Worm (Caenorhabditis elegans) whole organism, young adult: ENCODE results near the gene Y56A3A.6.

ENCODE experiments used
- B0035.1 ChIP-seq: sonication (generic microtip); optimal IDR thresholded peaks from 2 replicates; lab custom pipeline; 2016; ENCODE audit warnings: missing genetic modification characterization, mild to moderate bottlenecking, missing compliant biosample characterization, missing genotype, missing genetic modification reagents
- B0336.3 ChIP-seq: fragments of 200-800 bp; sonication (Bioruptor generic); IDR thresholded peaks from 2 replicates; pipeline ENCODE4 v1.3.6; 2022; ENCODE audit warnings: missing genetic modification characterization, missing compliant biosample characterization
- F10E7.11 ChIP-seq: sonication (generic microtip); optimal IDR thresholded peaks from 2 replicates; lab custom pipeline; 2017; ENCODE audit warnings: mild to moderate bottlenecking, missing genetic modification characterization, moderate library complexity, missing compliant biosample characterization
- F22D6.2 ChIP-seq: sonication (generic microtip); optimal IDR thresholded peaks from 2 replicates; lab custom pipeline; 2016; ENCODE audit warnings: mild to moderate bottlenecking, missing genetic modification characterization, missing compliant biosample characterization
- F23B12.7 ChIP-seq: sonication (generic microtip); optimal IDR thresholded peaks from 2 replicates; lab custom pipeline; 2017; ENCODE audit warnings: missing genetic modification characterization, mild to moderate bottlenecking, missing compliant biosample characterization, antibody characterized with exemption, moderate library complexity; ENCODE audit not compliant: insufficient read depth
- F49E8.2 ChIP-seq: sonication (generic microtip); optimal IDR thresholded peaks from 3 replicates; lab custom pipeline; 2017; ENCODE audit warnings: missing genetic modification characterization, mild to moderate bottlenecking, missing compliant biosample characterization, antibody characterized with exemption, moderate library complexity; ENCODE audit not compliant: insufficient read depth
- F52B5.7 ChIP-seq: sonication (generic microtip); optimal IDR thresholded peaks from 2 replicates; lab custom pipeline; 2016; ENCODE audit warnings: mild to moderate bottlenecking, missing genetic modification characterization, missing compliant biosample characterization
- K12H6.12 ChIP-seq: fragments of 200-800 bp; sonication (Bioruptor generic); optimal IDR thresholded peaks from 2 replicates; lab custom pipeline; 2018; ENCODE audit warnings: mild to moderate bottlenecking, missing genetic modification characterization, missing compliant biosample characterization
- T26A5.8 ChIP-seq: sonication (generic microtip); optimal IDR thresholded peaks from 2 replicates; lab custom pipeline; 2016; ENCODE audit warnings: missing genetic modification characterization, missing compliant biosample characterization
- akir-1 ChIP-seq: fragments of 200-800 bp; sonication (Bioruptor generic); optimal IDR thresholded peaks from 2 replicates; lab custom pipeline; 2018; ENCODE audit warnings: mild to moderate bottlenecking, missing genetic modification characterization, moderate library complexity, missing compliant biosample characterization
- athp-1 ChIP-seq: sonication (generic microtip); optimal IDR thresholded peaks from 2 replicates; lab custom pipeline; 2017; ENCODE audit warnings: mild to moderate bottlenecking, missing genetic modification characterization, missing compliant biosample characterization
- attf-3 ChIP-seq: fragments of 200-800 bp; sonication (Bioruptor generic); conservative IDR thresholded peaks from 2 replicates; pipeline ENCODE4 v1.3.6; 2022; ENCODE audit warnings: missing genetic modification reagents, missing genetic modification characterization, missing compliant biosample characterization
- attf-5 ChIP-seq: fragments of 200-800 bp; sonication (Bioruptor generic); optimal IDR thresholded peaks from 2 replicates; lab custom pipeline; 2018; ENCODE audit warnings: mild to moderate bottlenecking, missing genetic modification characterization, missing compliant biosample characterization
- ceh-100 ChIP-seq: fragments of 200-800 bp; sonication (Bioruptor generic); IDR thresholded peaks from 2 replicates; pipeline ENCODE4 v1.3.6; 2022; ENCODE audit warnings: missing genetic modification reagents, missing genetic modification characterization, missing compliant biosample characterization
- ceh-27 ChIP-seq: fragments of 200-800 bp; sonication (Bioruptor generic); optimal IDR thresholded peaks from 2 replicates; lab custom pipeline; 2018; ENCODE audit warnings: mild to moderate bottlenecking, missing genetic modification characterization, moderate library complexity, missing compliant biosample characterization
- egrh-3 ChIP-seq: fragments of 200-800 bp; sonication (Bioruptor generic); IDR thresholded peaks from 2 replicates; pipeline ENCODE4 v1.3.6; 2022; ENCODE audit warnings: missing genetic modification reagents, missing genetic modification characterization, missing compliant biosample characterization
- ets-4 ChIP-seq: fragments of 200-800 bp; sonication (Bioruptor generic); optimal IDR thresholded peaks from 2 replicates; lab custom pipeline; 2018; ENCODE audit warnings: mild to moderate bottlenecking, missing genetic modification characterization, missing compliant biosample characterization
- him-1 ChIP-seq: sonication (generic microtip); optimal IDR thresholded peaks from 2 replicates; lab custom pipeline; 2016; ENCODE audit warnings: missing genotype, missing genetic modification reagents, missing genetic modification characterization, missing compliant biosample characterization
- hmg-20 ChIP-seq: fragments of 200-800 bp; sonication (Bioruptor generic); IDR thresholded peaks from 2 replicates; pipeline ENCODE4 v1.3.6; 2022; ENCODE audit warnings: missing genetic modification reagents, missing genetic modification characterization, missing compliant biosample characterization
- lin-26 ChIP-seq: fragments of 200-800 bp; sonication (Bioruptor generic); IDR thresholded peaks from 2 replicates; pipeline ENCODE4 v1.3.6; 2022; ENCODE audit warnings: missing genetic modification reagents, missing genetic modification characterization, missing compliant biosample characterization
- lin-40 ChIP-seq: sonication (generic microtip); optimal IDR thresholded peaks from 2 replicates; lab custom pipeline; 2016; ENCODE audit warnings: missing genetic modification characterization, mild to moderate bottlenecking, missing compliant biosample characterization, missing genotype, missing genetic modification reagents
- madf-3 ChIP-seq: fragments of 200-800 bp; sonication (Bioruptor generic); IDR thresholded peaks from 2 replicates; pipeline ENCODE4 v1.3.6; 2022; ENCODE audit warnings: missing genetic modification reagents, missing genetic modification characterization, missing compliant biosample characterization
- madf-8 ChIP-seq: fragments of 200-800 bp; sonication (Bioruptor generic); conservative IDR thresholded peaks from 2 replicates; pipeline ENCODE4 v1.3.6; 2022; ENCODE audit warnings: missing genetic modification reagents, missing genetic modification characterization, missing compliant biosample characterization
- mel-28 ChIP-seq: sonication (generic microtip); optimal IDR thresholded peaks from 2 replicates; lab custom pipeline; 2016; ENCODE audit warnings: borderline replicate concordance, mild to moderate bottlenecking, missing genetic modification characterization, missing compliant biosample characterization
- mxl-1 ChIP-seq: sonication (generic microtip); optimal IDR thresholded peaks from 2 replicates; lab custom pipeline; 2016; ENCODE audit warnings: missing genetic modification characterization, missing compliant biosample characterization
- nfyb-1 ChIP-seq: fragments of 200-800 bp; sonication (Bioruptor generic); IDR thresholded peaks from 2 replicates; pipeline ENCODE4 v1.3.6; 2022; ENCODE audit warnings: missing genetic modification reagents, missing genetic modification characterization, missing compliant biosample characterization
- nhr-179 ChIP-seq: sonication (generic microtip); optimal IDR thresholded peaks from 2 replicates; lab custom pipeline; 2016; ENCODE audit warnings: mild to moderate bottlenecking, missing genetic modification characterization, missing compliant biosample characterization
- nhr-80 ChIP-seq: sonication (generic microtip); optimal IDR thresholded peaks from 2 replicates; lab custom pipeline; 2016; ENCODE audit warnings: missing genetic modification characterization, missing compliant biosample characterization
- pha-4 ChIP-seq: fragments of 150-350 bp; sonication (generic microtip); optimal IDR thresholded peaks from 2 replicates; lab custom pipeline; 2014; ENCODE audit warnings: missing biosample characterization, missing genetic modification reagents, missing genetic modification characterization
- rec-8 ChIP-seq, 2 experiments: sonication (generic microtip); optimal IDR thresholded peaks; 2 replicates each; lab custom pipeline; 2016; ENCODE audit warnings: mild to moderate bottlenecking in 2 of 2, missing genetic modification characterization in 2 of 2, missing genetic modification reagents in 2 of 2, missing genotype in 2 of 2, missing biosample characterization in 1 of 2, missing compliant biosample characterization in 1 of 2, moderate library complexity in 1 of 2
- sea-2 ChIP-seq: fragments of 200-800 bp; sonication (Bioruptor generic); IDR thresholded peaks from 2 replicates; pipeline ENCODE4 v1.3.6; 2022; ENCODE audit warnings: missing genetic modification characterization, missing compliant biosample characterization
- snpc-4 ChIP-seq, 5 experiments: fragments of 150-350 bp in 1 of 5; sonication (generic microtip) in 4 of 5; optimal IDR thresholded peaks; 2 replicates each; lab custom pipeline; 2014 to 2018; ENCODE audit warnings: missing genetic modification characterization in 5 of 5, missing biosample characterization in 3 of 5, antibody characterized with exemption in 2 of 5, mild to moderate bottlenecking in 2 of 5, missing compliant biosample characterization in 2 of 5, missing genotype in 2 of 5, moderate library complexity in 2 of 5, missing genetic modification reagents in 1 of 5
- tlf-1 ChIP-seq: fragments of 200-800 bp; sonication (Bioruptor generic); optimal IDR thresholded peaks from 2 replicates; lab custom pipeline; 2018; ENCODE audit warnings: mild to moderate bottlenecking, missing genetic modification characterization, missing compliant biosample characterization
- ztf-22 ChIP-seq: fragments of 200-800 bp; sonication (Bioruptor generic); optimal IDR thresholded peaks from 2 replicates; lab custom pipeline; 2018; ENCODE audit warnings: mild to moderate bottlenecking, missing genetic modification characterization, moderate library complexity, missing compliant biosample characterization
- ztf-26 ChIP-seq: sonication (generic microtip); optimal IDR thresholded peaks from 2 replicates; lab custom pipeline; 2017; ENCODE audit warnings: missing genetic modification characterization, missing compliant biosample characterization
- ztf-6 ChIP-seq: fragments of 200-800 bp; sonication (Bioruptor generic); IDR thresholded peaks from 2 replicates; pipeline ENCODE4 v1.3.6; 2022; ENCODE audit warnings: missing genetic modification reagents, missing genetic modification characterization, missing compliant biosample characterization

Y56A3A.6 gene

ce11 chrIII:11900022-11900421, 21.4 kb upstream of the Y56A3A.6 start:
- no peak for TF ChIP-seq B0035.1 (tag; lab: Kevin White, UChicago)
- TF ChIP-seq nhr-80 (tag; lab: Kevin White, UChicago) = no peak
- TF ChIP-seq sea-2 = no peak
- TF ChIP-seq athp-1 = no peak

- TF ChIP-seq akir-1 (no peak), mxl-1 (tag; lab: Kevin White, UChicago) (no peak), ets-4 (GFP tag; lab: Kevin White, UChicago) (no peak), ztf-22 (GFP tag; lab: Kevin White, UChicago) (no peak)
Measured at ce11 chrIII:11898169-11898568, 19.6 kb upstream of the Y56A3A.6 start, which contains the start of gene tsen-2. Gene tsen-2 (minus strand): TSS chrIII:11898269.

ce11 chrIII:11896652-11897051, 18.0 kb upstream of the Y56A3A.6 start:
- TF ChIP-seq nfyb-1 (GFP tag; lab: Robert Waterston, UW) (no peak), snpc-4 (GFP tag; optimal IDR thresholded peaks at IDR 0.05; lab: Kevin White, UChicago) (no peak), snpc-4 (tag; optimal IDR thresholded peaks at IDR 0.05; lab: Kevin White, UChicago) (no peak), ztf-6 (GFP tag; lab: Robert Waterston, UW) (no peak), madf-8 (no peak), egrh-3 (GFP tag; lab: Robert Waterston, UW) (no peak)
- TF ChIP-seq, all 124 proteins: peak for 0

ce11 chrIII:11895504-11895903, 16.9 kb upstream of the Y56A3A.6 start:
- TF ChIP-seq nfyb-1 (GFP tag; lab: Robert Waterston, UW) (peak; percentile 71; the same call in 1 of the 2 replicates), F52B5.7 (tag; lab: Kevin White, UChicago) (no peak)

- TF ChIP-seq tlf-1 (GFP tag; lab: Kevin White, UChicago) = no peak
- TF ChIP-seq madf-3 = no peak
- no peak for TF ChIP-seq hmg-20
- no peak for TF ChIP-seq ztf-6 (GFP tag; lab: Robert Waterston, UW)
- no peak for TF ChIP-seq mel-28 (tag; lab: Kevin White, UChicago)
- no peak for TF ChIP-seq sea-2
- no peak for TF ChIP-seq F23B12.7
- no peak for TF ChIP-seq attf-5 (GFP tag; lab: Kevin White, UChicago)
- no peak for TF ChIP-seq nfyb-1 (GFP tag; lab: Robert Waterston, UW)
Measured at ce11 chrIII:11892939-11893338, 14.3 kb upstream of the Y56A3A.6 start, which contains the start of gene Y56A3A.41. Gene Y56A3A.41 (minus strand): TSS chrIII:11893039.

ce11 chrIII:11891335-11891734, 12.7 kb upstream of the Y56A3A.6 start, which contains the start of gene faah-5:
Gene faah-5 (minus strand): TSS chrIII:11891435.
- TF ChIP-seq attf-3 = no peak
- TF ChIP-seq him-1 (tag; lab: Kevin White, UChicago) = no peak
- TF ChIP-seq lin-26 = no peak
- no peak for TF ChIP-seq pha-4
- TF ChIP-seq F22D6.2 = no peak
- TF ChIP-seq ceh-27 (GFP tag; lab: Kevin White, UChicago) = no peak
- no peak for TF ChIP-seq lin-40
- no peak for TF ChIP-seq mxl-1 (tag; lab: Kevin White, UChicago)
- no peak for TF ChIP-seq ztf-6 (GFP tag; lab: Robert Waterston, UW)
- no peak for TF ChIP-seq K12H6.12 (tag; lab: Kevin White, UChicago)
- no peak for TF ChIP-seq nhr-179 (tag; lab: Kevin White, UChicago)
- TF ChIP-seq F49E8.2 = no peak
- TF ChIP-seq ztf-26 (tag; lab: Kevin White, UChicago) = no peak
- no peak for TF ChIP-seq F10E7.11 (tag; lab: Kevin White, UChicago)
- TF ChIP-seq ceh-100 = no peak
- no peak for TF ChIP-seq B0336.3 (GFP tag; lab: Robert Waterston, UW)
- no peak for TF ChIP-seq rec-8 (tag; optimal IDR thresholded peaks at IDR 0.05; lab: Kevin White, UChicago)
- no peak for TF ChIP-seq T26A5.8 (tag; lab: Kevin White, UChicago)
